Fruit fly (Drosophila melanogaster): ENCODE results near the gene CG6094.

dm6 chr2L:10522174-10522893 lies 15.5 kb downstream of the CG6094 start:
- no peak for TF ChIP-seq CG8478 (optimal IDR thresholded peaks at IDR 0.05)
- TF ChIP-seq CTCF (optimal IDR thresholded peaks at IDR 0.05): no peak

Data from S2 (cell line).